Worm (Caenorhabditis elegans) whole organism, L3 larva: ENCODE data around the gene dnj-15.
"Not testable (repeated sequence)": the region's sequence is repeated elsewhere in the genome, so short reads cannot be mapped to it uniquely, and the experiment has no call there.

Experiments used
- R02D3.7 ChIP-seq: fragments of 150-350 bp; optimal IDR thresholded peaks from 2 replicates; lab custom pipeline; 2014; ENCODE audit warnings: missing biosample characterization, missing genetic modification characterization
- ama-1 ChIP-seq: fragments of 150-350 bp; optimal IDR thresholded peaks from 2 replicates; lab custom pipeline; 2018
- ceh-16 ChIP-seq: sonication (generic microtip); optimal IDR thresholded peaks from 2 replicates; lab custom pipeline; 2017; ENCODE audit warnings: missing biosample characterization, missing genetic modification characterization
- ceh-28 ChIP-seq: fragments of 150-350 bp; optimal IDR thresholded peaks from 2 replicates; lab custom pipeline; 2014; ENCODE audit warnings: missing biosample characterization, missing genetic modification reagents, missing genetic modification characterization
- ceh-9 ChIP-seq: sonication (generic microtip); optimal IDR thresholded peaks from 2 replicates; lab custom pipeline; 2018; ENCODE audit warnings: missing biosample characterization, missing genetic modification characterization
- daf-12 ChIP-seq: fragments of 150-350 bp; optimal IDR thresholded peaks from 2 replicates; lab custom pipeline; 2014; ENCODE audit warnings: missing biosample characterization, missing genetic modification reagents, missing genetic modification characterization
- egl-27 ChIP-seq: sonication (generic microtip); optimal IDR thresholded peaks from 4 replicates; lab custom pipeline; 2017; ENCODE audit warnings: missing biosample characterization, missing genetic modification reagents, missing genetic modification characterization
- egl-5 ChIP-seq: fragments of 150-350 bp; optimal IDR thresholded peaks from 2 replicates; lab custom pipeline; 2017; ENCODE audit warnings: missing biosample characterization, missing genetic modification reagents, missing genetic modification characterization, inconsistent platforms
- elt-2 ChIP-seq: sonication (generic microtip); optimal IDR thresholded peaks from 2 replicates; lab custom pipeline; 2016; ENCODE audit warnings: missing genetic modification reagents, mild to moderate bottlenecking, missing genetic modification characterization, missing compliant biosample characterization
- elt-3 ChIP-seq, 3 experiments: fragments of 150-350 bp in 1 of 3; sonication (generic microtip) in 2 of 3; optimal IDR thresholded peaks; 2 replicates in 2 of 3; 4 replicates in 1 of 3; lab custom pipeline; 2014 to 2017; ENCODE audit warnings: missing biosample characterization in 3 of 3, missing genetic modification characterization in 3 of 3
- eor-1 ChIP-seq, 2 experiments: fragments of 150-350 bp; optimal IDR thresholded peaks; 2 replicates each; lab custom pipeline; 2014 to 2018; ENCODE audit warnings: missing biosample characterization in 2 of 2, missing genetic modification characterization in 2 of 2
- fkh-10 ChIP-seq: sonication (generic microtip); optimal IDR thresholded peaks from 2 replicates; lab custom pipeline; 2017; ENCODE audit warnings: missing biosample characterization, missing genetic modification reagents, missing genetic modification characterization
- fkh-2 ChIP-seq: fragments of 150-350 bp; optimal IDR thresholded peaks from 2 replicates; lab custom pipeline; 2014; ENCODE audit warnings: missing biosample characterization, missing genetic modification reagents, missing genetic modification characterization
- hmg-11 ChIP-seq: sonication (generic microtip); optimal IDR thresholded peaks from 2 replicates; lab custom pipeline; 2016; ENCODE audit warnings: missing genetic modification characterization, missing compliant biosample characterization
- lin-15B ChIP-seq: fragments of 150-350 bp; optimal IDR thresholded peaks from 2 replicates; lab custom pipeline; 2014; ENCODE audit warnings: missing biosample characterization, missing genetic modification characterization
- mdl-1 ChIP-seq: fragments of 150-350 bp; optimal IDR thresholded peaks from 2 replicates; lab custom pipeline; 2014; ENCODE audit warnings: missing biosample characterization, missing genetic modification characterization
- nhr-11 ChIP-seq: fragments of 150-350 bp; optimal IDR thresholded peaks from 2 replicates; lab custom pipeline; 2014; ENCODE audit warnings: missing biosample characterization, missing genetic modification characterization
- nhr-12 ChIP-seq: fragments of 150-350 bp; optimal IDR thresholded peaks from 2 replicates; lab custom pipeline; 2014; ENCODE audit warnings: missing biosample characterization, missing genetic modification characterization
- nhr-237 ChIP-seq: fragments of 150-350 bp; optimal IDR thresholded peaks from 2 replicates; lab custom pipeline; 2014; ENCODE audit warnings: missing biosample characterization, missing genetic modification characterization
- nhr-43 ChIP-seq: sonication (generic microtip); optimal IDR thresholded peaks from 2 replicates; lab custom pipeline; 2016; ENCODE audit warnings: mild to moderate bottlenecking, missing genetic modification characterization, missing compliant biosample characterization; ENCODE audit not compliant: poor library complexity, severe bottlenecking
- nhr-67 ChIP-seq: fragments of 150-350 bp; optimal IDR thresholded peaks from 2 replicates; lab custom pipeline; 2014; ENCODE audit warnings: missing biosample characterization, missing genetic modification characterization
- nhr-77 ChIP-seq: fragments of 150-350 bp; optimal IDR thresholded peaks from 2 replicates; lab custom pipeline; 2014; ENCODE audit warnings: missing biosample characterization, missing genetic modification characterization
- pha-4 ChIP-seq: fragments of 150-350 bp; optimal IDR thresholded peaks from 2 replicates; lab custom pipeline; 2014; ENCODE audit warnings: missing biosample characterization, missing genetic modification reagents, missing genetic modification characterization
- sea-2 ChIP-seq: fragments of 150-350 bp; sonication (generic microtip); optimal IDR thresholded peaks from 4 replicates; lab custom pipeline; 2014; ENCODE audit warnings: missing biosample characterization, missing genetic modification reagents, missing genetic modification characterization
- skn-1 ChIP-seq: fragments of 150-350 bp; optimal IDR thresholded peaks from 2 replicates; lab custom pipeline; 2014; ENCODE audit warnings: missing biosample characterization, missing genetic modification characterization
- snpc-4 ChIP-seq: fragments of 150-350 bp; optimal IDR thresholded peaks from 2 replicates; lab custom pipeline; 2014; ENCODE audit warnings: missing biosample characterization, missing genetic modification characterization
- tbx-2 ChIP-seq: sonication (generic microtip); optimal IDR thresholded peaks from 2 replicates; lab custom pipeline; 2016; ENCODE audit warnings: mild to moderate bottlenecking, missing genetic modification characterization, missing compliant biosample characterization
- unc-62 ChIP-seq: fragments of 150-350 bp; sonication (generic microtip); optimal IDR thresholded peaks from 4 replicates; lab custom pipeline; 2014; ENCODE audit warnings: missing biosample characterization, missing genetic modification reagents, missing genetic modification characterization
- ztf-4 ChIP-seq: fragments of 150-350 bp; optimal IDR thresholded peaks from 2 replicates; lab custom pipeline; 2014; ENCODE audit warnings: missing biosample characterization, missing genetic modification characterization

The dnj-15 gene

ce11 chrIV:4176659-4177058, 471 bp downstream of the dnj-15 start:
- TF ChIP-seq snpc-4 (tag; lab: Kevin White, UChicago): no peak
- no peak for TF ChIP-seq nhr-77
- TF ChIP-seq elt-3 (tag; optimal IDR thresholded peaks at IDR 0.05; lab: Kevin White, UChicago): no peak
- no peak for TF ChIP-seq skn-1 (tag; lab: Kevin White, UChicago)
- no peak for TF ChIP-seq ztf-4 (tag; lab: Kevin White, UChicago)
- TF ChIP-seq fkh-10 (GFP tag; lab: Kevin White, UChicago): no peak
- TF ChIP-seq ceh-16 (tag; lab: Kevin White, UChicago): no peak
- TF ChIP-seq R02D3.7 (tag; lab: Kevin White, UChicago): no peak
- TF ChIP-seq ceh-9 (tag; lab: Kevin White, UChicago): no peak
- no peak for TF ChIP-seq elt-2 (tag; lab: Kevin White, UChicago)
- no peak for TF ChIP-seq sea-2 (GFP tag; lab: Kevin White, UChicago)
- TF ChIP-seq fkh-2 (tag; lab: Kevin White, UChicago): no peak
- TF ChIP-seq unc-62: no peak
- TF ChIP-seq egl-5 (tag; lab: Kevin White, UChicago): no peak
- no peak for TF ChIP-seq pha-4 (tag; lab: Kevin White, UChicago)
- no peak for TF ChIP-seq eor-1 (tag; optimal IDR thresholded peaks at IDR 0.05; lab: Kevin White, UChicago)
- TF ChIP-seq tbx-2: no peak
- TF ChIP-seq daf-12 (tag; lab: Kevin White, UChicago): no peak
- no peak for TF ChIP-seq ama-1 (lab: Kevin White, UChicago)

DNA sequence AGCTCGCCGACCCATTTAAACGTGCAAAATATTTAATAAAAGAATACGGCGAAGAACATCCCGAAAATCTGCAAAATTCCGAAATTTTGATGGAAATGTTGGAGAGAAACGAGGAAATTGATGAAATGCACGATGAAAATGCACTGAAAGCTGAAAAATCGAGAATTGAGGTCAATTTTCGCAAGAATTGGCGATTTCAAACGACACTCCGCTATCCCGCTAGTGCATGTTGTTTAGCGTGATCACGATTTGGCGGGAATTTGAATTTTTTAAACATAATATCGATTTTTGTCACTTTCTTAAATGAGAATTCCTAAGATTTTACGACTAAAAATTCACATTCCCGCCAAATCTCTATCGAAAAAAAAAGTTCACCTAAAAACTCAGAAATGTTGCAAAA, 1.4 kb downstream of the dnj-15 start:
- TF ChIP-seq lin-15B (tag; lab: Kevin White, UChicago): peak; percentile 19
- TF ChIP-seq fkh-10 (GFP tag; lab: Kevin White, UChicago): no peak

DNA sequence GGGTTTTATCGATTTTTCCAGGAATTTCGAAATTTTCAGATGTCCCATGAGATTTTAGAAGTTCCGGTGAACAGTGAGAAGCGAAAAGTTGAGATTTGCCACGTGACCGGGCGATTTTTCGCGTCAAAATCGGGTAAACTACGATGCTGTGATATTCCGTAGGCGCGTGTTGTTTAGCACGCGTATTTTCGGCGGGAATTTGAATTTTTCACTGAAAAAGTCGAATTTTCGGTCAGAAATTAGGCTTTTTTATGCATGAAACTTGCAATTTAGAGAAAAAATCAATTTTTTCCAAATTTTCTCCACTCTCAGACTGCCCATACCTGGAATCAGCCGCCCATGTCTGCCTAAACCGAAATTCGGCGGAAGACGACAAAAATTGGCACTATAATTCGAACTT, 2.2 kb downstream of the dnj-15 start, which contains the start of gene tsen-34:
TSS of gene tsen-34 (plus strand) at position 34 of the 400 bp plus-strand sequence.
- TF ChIP-seq mdl-1 (tag; lab: Kevin White, UChicago) (no peak), egl-27 (tag; lab: Kevin White, UChicago) (no peak)
- TF ChIP-seq, all 47 proteins: peak for 0

ce11 chrIV:4184767-4185166, 8.6 kb downstream of the dnj-15 start:
- TF ChIP-seq nhr-43 (tag; lab: Kevin White, UChicago) (peak; percentile 11), lin-15B (tag; lab: Kevin White, UChicago) (peak; percentile 61)

ce11 chrIV:4186099-4186498, 9.9 kb downstream of the dnj-15 start, which contains the start of gene K08D10.11:
Gene K08D10.11 (minus strand): TSS chrIV:4186199.
- not testable (repeated sequence) for TF ChIP-seq hmg-11, nhr-11, ceh-28 (tag; lab: Kevin White, UChicago)

DNA sequence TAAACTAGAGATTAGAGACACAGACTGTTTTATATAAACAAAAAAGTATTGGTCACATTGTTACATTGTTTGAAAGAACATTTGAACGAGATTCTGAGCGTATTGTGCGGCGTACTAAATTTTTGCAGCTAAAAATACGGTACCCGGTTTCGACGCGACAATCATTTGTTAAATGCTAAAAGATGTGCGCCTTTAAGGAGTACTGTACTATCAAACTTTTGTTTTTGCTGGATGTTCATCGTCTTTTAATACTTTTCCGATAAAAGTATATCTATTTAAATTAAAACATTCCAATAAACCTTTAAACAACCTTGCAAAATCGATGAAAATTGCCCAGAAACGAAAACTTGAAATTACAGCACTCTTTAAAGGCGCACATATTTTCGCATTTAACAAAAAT, 20.5 kb downstream of the dnj-15 start, which contains the start of gene K06B9.6:
TSS of gene K06B9.6 (minus strand) at position 101 of the 400 bp plus-strand sequence.
- not testable (repeated sequence) for TF ChIP-seq nhr-12; nhr-67 (tag; lab: Kevin White, UChicago); mdl-1 (tag; lab: Kevin White, UChicago)

- TF ChIP-seq elt-2 (tag; lab: Kevin White, UChicago); nhr-237; nhr-12: not testable (repeated sequence)
- TF ChIP-seq, all 47 proteins: peak for 0; not testable (repeated sequence) for 47
These were observed 21.0 kb downstream of the dnj-15 start, which contains the start of gene cyp-25A6 for ce11 chrIV:4197167-4197566. Gene cyp-25A6 (plus strand): TSS chrIV:4197467.
